Fruit fly (Drosophila melanogaster) whole organism, pupa: ENCODE results near the gene CG32219.
A peak's percentile ranks its signal among the peaks of the same experiment; 100 is the strongest.

Experiments
- CG10348 ChIP-seq: fragments of 200-800 bp; sonication (Bioruptor generic); IDR thresholded peaks from 2 replicates; pipeline ENCODE4 v1.3.6; 2022; ENCODE audit warnings: missing biosample characterization, missing genetic modification characterization
- CG12605 ChIP-seq: fragments of 200-800 bp; sonication (Bioruptor generic); IDR thresholded peaks from 2 replicates; pipeline ENCODE4 v1.3.6; 2022; ENCODE audit warnings: missing biosample characterization, missing genetic modification characterization
- CG13204 ChIP-seq: fragments of 200-800 bp; sonication (Bioruptor generic); optimal IDR thresholded peaks from 2 replicates; lab custom pipeline; 2018; ENCODE audit warnings: missing biosample characterization, mild to moderate bottlenecking, missing genetic modification characterization, moderate library complexity
- CG14655 ChIP-seq: fragments of 200-800 bp; sonication (Bioruptor generic); optimal IDR thresholded peaks from 3 replicates; lab custom pipeline; 2017; ENCODE audit warnings: mild to moderate bottlenecking, missing biosample characterization, missing genetic modification reagents, missing genetic modification characterization
- CG15710 ChIP-seq: fragments of 200-800 bp; sonication (Bioruptor generic); optimal IDR thresholded peaks from 2 replicates; lab custom pipeline; 2018; ENCODE audit warnings: missing biosample characterization, mild to moderate bottlenecking, missing genetic modification characterization, moderate library complexity
- CG17806 ChIP-seq: fragments of 200-800 bp; sonication (Bioruptor generic); optimal IDR thresholded peaks from 2 replicates; lab custom pipeline; 2018; ENCODE audit warnings: missing biosample characterization, mild to moderate bottlenecking, missing genetic modification characterization, moderate library complexity
- CG32121 ChIP-seq: fragments of 200-800 bp; sonication (Bioruptor generic); IDR thresholded peaks from 2 replicates; pipeline ENCODE4 v1.3.6; 2022; ENCODE audit warnings: missing biosample characterization, missing genetic modification characterization
- CG34367 ChIP-seq: fragments of 200-800 bp; sonication (Bioruptor generic); optimal IDR thresholded peaks from 2 replicates; lab custom pipeline; 2018; ENCODE audit warnings: missing biosample characterization, mild to moderate bottlenecking, missing genetic modification characterization
- CG4496 ChIP-seq: fragments of 200-800 bp; sonication (Bioruptor generic); IDR thresholded peaks from 3 replicates; pipeline ENCODE4 v1.3.6; 2022; ENCODE audit warnings: missing biosample characterization, missing genetic modification characterization
- CG8159 ChIP-seq: fragments of 200-800 bp; sonication (Bioruptor generic); optimal IDR thresholded peaks from 3 replicates; lab custom pipeline; 2018; ENCODE audit warnings: missing biosample characterization, mild to moderate bottlenecking, missing genetic modification characterization, moderate library complexity
- CG8301 ChIP-seq: fragments of 200-800 bp; sonication (Bioruptor generic); optimal IDR thresholded peaks from 2 replicates; lab custom pipeline; 2018; ENCODE audit warnings: missing biosample characterization, mild to moderate bottlenecking, missing genetic modification characterization
- CG9948 ChIP-seq: fragments of 200-800 bp; sonication (Bioruptor generic); optimal IDR thresholded peaks from 2 replicates; lab custom pipeline; 2018; ENCODE audit warnings: missing biosample characterization, mild to moderate bottlenecking, missing genetic modification characterization, moderate library complexity
- D1 ChIP-seq: fragments of 200-800 bp; sonication (Bioruptor generic); optimal IDR thresholded peaks from 2 replicates; lab custom pipeline; 2018; ENCODE audit warnings: missing biosample characterization, mild to moderate bottlenecking, missing genetic modification characterization, moderate library complexity
- EcR ChIP-seq: fragments of 200-800 bp; sonication (Bioruptor generic); optimal IDR thresholded peaks from 3 replicates; lab custom pipeline; 2019; ENCODE audit warnings: missing biosample characterization, missing genetic modification characterization, mild to moderate bottlenecking, moderate library complexity, missing genetic modification reagents
- Ets98B ChIP-seq: fragments of 200-800 bp; sonication (Bioruptor generic); IDR thresholded peaks from 2 replicates; pipeline ENCODE4 v1.3.6; 2022; ENCODE audit warnings: missing biosample characterization, missing genetic modification characterization
- Pif1A ChIP-seq: fragments of 200-800 bp; sonication (Bioruptor generic); optimal IDR thresholded peaks from 3 replicates; lab custom pipeline; 2016; ENCODE audit warnings: missing biosample characterization, missing genetic modification characterization
- Pif1B ChIP-seq: fragments of 200-800 bp; sonication (Bioruptor generic); optimal IDR thresholded peaks from 3 replicates; lab custom pipeline; 2016; ENCODE audit warnings: missing biosample characterization, missing genetic modification characterization
- Snoo ChIP-seq: fragments of 200-800 bp; sonication (Bioruptor generic); optimal IDR thresholded peaks from 3 replicates; lab custom pipeline; 2017; ENCODE audit warnings: missing biosample characterization, mild to moderate bottlenecking, missing genetic modification characterization, inconsistent platforms
- fd96Ca ChIP-seq: fragments of 200-800 bp; sonication (Bioruptor generic); IDR thresholded peaks from 3 replicates; pipeline ENCODE4 v1.3.6; 2022; ENCODE audit warnings: missing biosample characterization, missing genetic modification characterization
- gl ChIP-seq: fragments of 200-800 bp; sonication (Bioruptor generic); optimal IDR thresholded peaks from 2 replicates; lab custom pipeline; 2018; ENCODE audit warnings: missing biosample characterization, mild to moderate bottlenecking, missing genetic modification characterization
- rn ChIP-seq: fragments of 200-800 bp; sonication (Bioruptor generic); IDR thresholded peaks from 2 replicates; pipeline ENCODE4 v1.3.6; 2022; ENCODE audit warnings: missing biosample characterization, missing genetic modification characterization

The CG32219 gene

dm6 chr3L:19985768-19986167 lies 34.8 kb upstream of the CG32219 start, which contains the start of the genes hale and schuy:
hale (minus strand) TSS chr3L:19985868.
schuy (plus strand) TSS chr3L:19986093.
- TF ChIP-seq CG32121 (GFP tag; lab: Robert Waterston, UW) (no peak), CG8159 (no peak), CG13204 (GFP tag; lab: Kevin White, UChicago) (no peak), CG14655 (no peak), fd96Ca (GFP tag; lab: Robert Waterston, UW) (no peak), CG34367 (tag; lab: Kevin White, UChicago) (no peak)
- TF ChIP-seq, all 21 proteins: peak for 0

- TF ChIP-seq Pif1B (GFP tag; lab: Kevin White, UChicago) (no peak), CG32121 (GFP tag; lab: Robert Waterston, UW) (no peak), CG9948 (tag; lab: Kevin White, UChicago) (no peak), fd96Ca (GFP tag; lab: Robert Waterston, UW) (no peak), CG12605 (GFP tag; lab: Robert Waterston, UW) (no peak), CG14655 (no peak), Ets98B (GFP tag; lab: Robert Waterston, UW) (no peak), EcR (GFP tag; lab: Kevin White, UChicago) (no peak), CG8159 (no peak), CG15710 (tag; lab: Kevin White, UChicago) (no peak), D1 (tag; lab: Kevin White, UChicago) (no peak), rn (GFP tag; lab: Robert Waterston, UW) (no peak), CG13204 (GFP tag; lab: Kevin White, UChicago) (no peak), CG34367 (tag; lab: Kevin White, UChicago) (no peak), CG10348 (GFP tag; lab: Robert Waterston, UW) (no peak), CG17806 (tag; lab: Kevin White, UChicago) (no peak), gl (tag; lab: Kevin White, UChicago) (no peak), Pif1A (GFP tag; lab: Kevin White, UChicago) (no peak), Snoo (tag; lab: Kevin White, UChicago) (no peak)
- TF ChIP-seq, all 21 proteins: peak for 0
Observed at dm6 chr3L:19981385-19981784, 30.4 kb upstream of the CG32219 start, which contains the start of gene CG17732. CG17732 (plus strand) TSS chr3L:19981685.

dm6 chr3L:19979592-19979991 lies 28.7 kb upstream of the CG32219 start, which contains the start of gene CG14182:
CG14182 (minus strand) TSS chr3L:19979812.
- TF ChIP-seq rn (GFP tag; lab: Robert Waterston, UW) (no peak), CG17806 (tag; lab: Kevin White, UChicago) (no peak), Pif1A (GFP tag; lab: Kevin White, UChicago) (no peak), fd96Ca (GFP tag; lab: Robert Waterston, UW) (no peak), gl (tag; lab: Kevin White, UChicago) (no peak), Ets98B (GFP tag; lab: Robert Waterston, UW) (no peak), D1 (tag; lab: Kevin White, UChicago) (no peak), CG12605 (GFP tag; lab: Robert Waterston, UW) (no peak), Snoo (tag; lab: Kevin White, UChicago) (no peak), CG4496 (GFP tag; lab: Robert Waterston, UW) (no peak), CG9948 (tag; lab: Kevin White, UChicago) (no peak), EcR (GFP tag; lab: Kevin White, UChicago) (no peak)

dm6 chr3L:19978088-19978487 lies 27.2 kb upstream of the CG32219 start:
- no peak for TF ChIP-seq CG8301
- TF ChIP-seq CG34367 (tag; lab: Kevin White, UChicago): no peak
- no peak for TF ChIP-seq Pif1A (GFP tag; lab: Kevin White, UChicago)
- TF ChIP-seq D1 (tag; lab: Kevin White, UChicago): no peak
- no peak for TF ChIP-seq CG12605 (GFP tag; lab: Robert Waterston, UW)
- TF ChIP-seq rn (GFP tag; lab: Robert Waterston, UW): no peak
- TF ChIP-seq Pif1B (GFP tag; lab: Kevin White, UChicago): no peak
- TF ChIP-seq CG13204 (GFP tag; lab: Kevin White, UChicago): no peak
- no peak for TF ChIP-seq EcR (GFP tag; lab: Kevin White, UChicago)
- TF ChIP-seq CG9948 (tag; lab: Kevin White, UChicago): no peak
- no peak for TF ChIP-seq gl (tag; lab: Kevin White, UChicago)
- TF ChIP-seq CG14655: no peak
- no peak for TF ChIP-seq CG4496 (GFP tag; lab: Robert Waterston, UW)
- no peak for TF ChIP-seq Snoo (tag; lab: Kevin White, UChicago)
- TF ChIP-seq CG15710 (tag; lab: Kevin White, UChicago): no peak
- TF ChIP-seq CG8159: no peak
- TF ChIP-seq fd96Ca (GFP tag; lab: Robert Waterston, UW): no peak

- TF ChIP-seq CG15710 (tag; lab: Kevin White, UChicago): no peak
- TF ChIP-seq CG4496 (GFP tag; lab: Robert Waterston, UW): no peak
- TF ChIP-seq CG14655: peak; percentile 15
- TF ChIP-seq CG17806 (tag; lab: Kevin White, UChicago): no peak
- TF ChIP-seq Ets98B (GFP tag; lab: Robert Waterston, UW): no peak
Observed at dm6 chr3L:19968725-19969598, 18.0 kb upstream of the CG32219 start.
